Worm (Caenorhabditis elegans) whole organism, L4 larva: ENCODE results near the gene fbxb-58.

Experiments used
- attf-4 ChIP-seq: sonication (generic microtip); optimal IDR thresholded peaks from 3 replicates; lab custom pipeline; 2017; ENCODE audit warnings: missing biosample characterization, missing genetic modification characterization
- daf-12 ChIP-seq: fragments of 150-350 bp; optimal IDR thresholded peaks from 2 replicates; lab custom pipeline; 2014; ENCODE audit warnings: missing biosample characterization, missing genetic modification reagents, missing genetic modification characterization
- nhr-25 ChIP-seq: sonication (generic microtip); optimal IDR thresholded peaks from 2 replicates; lab custom pipeline; 2017; ENCODE audit warnings: missing genetic modification characterization, mild to moderate bottlenecking, missing compliant biosample characterization, antibody characterized with exemption, moderate library complexity, borderline replicate concordance; ENCODE audit not compliant: insufficient read depth
- nhr-76 ChIP-seq: fragments of 150-350 bp; optimal IDR thresholded peaks from 2 replicates; lab custom pipeline; 2014; ENCODE audit warnings: missing biosample characterization, missing genetic modification characterization
- pha-4 ChIP-seq, 2 experiments: fragments of 150-350 bp in 1 of 2; fragments of 200-800 bp in 1 of 2; sonication (Bioruptor generic) in 1 of 2; IDR thresholded peaks in 1 of 2; optimal IDR thresholded peaks in 1 of 2; 2 replicates each; pipeline versions ENCODE4 v1.3.6 to Lab custom; 2014 to 2022; ENCODE audit warnings: missing genetic modification characterization in 2 of 2, missing genetic modification reagents in 2 of 2, missing biosample characterization in 1 of 2, missing compliant biosample characterization in 1 of 2
- snpc-4 ChIP-seq: fragments of 150-350 bp; optimal IDR thresholded peaks from 2 replicates; lab custom pipeline; 2014; ENCODE audit warnings: missing biosample characterization, missing genetic modification characterization
- tag-97 ChIP-seq: fragments of 200-800 bp; sonication (Bioruptor generic); IDR thresholded peaks from 2 replicates; pipeline ENCODE4 v1.3.6; 2022; ENCODE audit warnings: missing genetic modification characterization, missing compliant biosample characterization
- unc-62 ChIP-seq, 3 experiments: fragments of 150-350 bp in 1 of 3; sonication (generic microtip); optimal IDR thresholded peaks in 2 of 3; peaks in 1 of 3; 1 replicate in 1 of 3; 2 replicates in 2 of 3; lab custom pipeline; 2014 to 2017; ENCODE audit warnings: missing biosample characterization in 3 of 3, missing genetic modification characterization in 3 of 3, missing genetic modification reagents in 3 of 3, missing genotype in 1 of 3
- ztf-11 ChIP-seq: fragments of 150-350 bp; optimal IDR thresholded peaks from 2 replicates; lab custom pipeline; 2014; ENCODE audit warnings: missing biosample characterization, missing genetic modification characterization

DNA sequence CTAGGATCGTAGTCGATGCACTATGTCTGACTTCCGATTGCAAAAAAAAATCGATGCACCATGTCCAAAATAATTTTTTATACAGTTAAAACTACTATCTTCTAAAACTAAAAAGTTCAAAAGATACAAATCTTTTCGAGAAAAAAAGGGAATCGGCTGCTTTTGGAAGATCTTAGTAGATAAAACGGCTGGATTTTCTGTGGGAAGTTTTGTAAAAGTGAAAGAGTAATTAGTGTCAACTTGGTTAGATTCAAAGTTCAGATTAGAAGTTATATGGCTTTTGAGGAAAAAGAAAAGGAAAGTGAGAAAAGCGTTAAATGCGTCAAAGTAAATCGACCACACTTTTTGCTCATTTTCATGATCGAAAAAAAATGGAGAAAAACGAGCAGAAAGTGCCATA, 40.9 kb upstream of the fbxb-58 start:
- TF ChIP-seq daf-12 (tag; lab: Kevin White, UChicago) (no peak), tag-97 (GFP tag; lab: Robert Waterston, UW) (no peak), ztf-11 (tag; lab: Kevin White, UChicago) (no peak), attf-4 (no peak), snpc-4 (no peak), nhr-25 (tag; lab: Kevin White, UChicago) (no peak), nhr-76 (tag; lab: Kevin White, UChicago) (no peak), pha-4 (GFP tag; IDR thresholded peaks at IDR 0.05; lab: Robert Waterston, UW) (no peak), pha-4 (tag; optimal IDR thresholded peaks at IDR 0.05; lab: Kevin White, UChicago) (no peak), unc-62 (GFP tag; optimal IDR thresholded peaks at IDR 0.05 in 1 of 2; lab: Kevin White, UChicago) (no peak), unc-62 (tag; optimal IDR thresholded peaks at IDR 0.05; lab: Kevin White, UChicago) (no peak)
